Worm (Caenorhabditis elegans): ENCODE measurements around the gene irld-36.

irld-36 gene

DNA sequence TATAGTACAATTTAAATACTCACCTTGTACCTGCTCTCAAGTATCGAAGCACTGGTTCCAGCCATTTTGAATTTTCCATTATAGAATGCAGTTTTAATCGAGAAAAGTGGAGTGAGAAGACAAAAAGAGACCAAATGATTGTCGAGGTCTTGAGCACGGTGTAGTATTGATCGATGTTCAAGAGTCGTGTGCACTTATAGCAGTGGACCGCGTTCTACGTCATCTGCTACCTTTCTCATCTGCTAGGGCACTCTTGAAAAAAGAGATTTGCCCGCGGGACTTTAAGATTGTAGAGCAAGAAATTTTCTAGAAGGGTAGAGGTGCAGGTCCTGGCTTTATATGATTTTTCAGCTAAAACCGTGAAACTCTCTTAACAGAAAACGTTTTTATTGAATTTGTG, 13.6 kb downstream of the irld-36 start, which contains the start of gene fbxc-21:
Gene fbxc-21, minus strand, starts transcription at position 101 of the 400 bp plus-strand sequence.
- TF ChIP-seq pat-9 (tag; optimal IDR thresholded peaks at IDR 0.05) = no peak
- TF ChIP-seq hlh-6 (tag; optimal IDR thresholded peaks at IDR 0.05) = no peak
- no peak for TF ChIP-seq sdc-2 (tag; optimal IDR thresholded peaks at IDR 0.05)
- no peak for TF ChIP-seq odd-2 (tag; optimal IDR thresholded peaks at IDR 0.05)
- no peak for TF ChIP-seq ceh-14 (tag; optimal IDR thresholded peaks at IDR 0.05)
- TF ChIP-seq unc-86 (tag; optimal IDR thresholded peaks at IDR 0.05) = no peak
- no peak for TF ChIP-seq fkh-6 (tag; optimal IDR thresholded peaks at IDR 0.05)
- no peak for TF ChIP-seq ttx-3 (tag; optimal IDR thresholded peaks at IDR 0.05)
- TF ChIP-seq T23F11.4 (GFP tag; optimal IDR thresholded peaks at IDR 0.05) = no peak
- no peak for TF ChIP-seq rnt-1 (tag; optimal IDR thresholded peaks at IDR 0.05)
- no peak for TF ChIP-seq syd-9 (tag; optimal IDR thresholded peaks at IDR 0.05)
- TF ChIP-seq lin-11 (tag; optimal IDR thresholded peaks at IDR 0.05) = no peak
- no peak for TF ChIP-seq nhr-11 (tag; optimal IDR thresholded peaks at IDR 0.05)
- TF ChIP-seq fkh-10 (GFP tag; optimal IDR thresholded peaks at IDR 0.05) = no peak
- no peak for TF ChIP-seq mec-3 (tag; optimal IDR thresholded peaks at IDR 0.05; ENCODE audit: borderline replicate concordance)
- TF ChIP-seq madf-2 (tag; optimal IDR thresholded peaks at IDR 0.05) = no peak

- TF ChIP-seq zip-5 (tag; optimal IDR thresholded peaks at IDR 0.05) (no peak), hlh-8 (tag; optimal IDR thresholded peaks at IDR 0.05) (no peak), ets-4 (tag; optimal IDR thresholded peaks at IDR 0.05) (no peak), npax-4 (tag; optimal IDR thresholded peaks at IDR 0.05) (no peak), F13H6.1 (tag; optimal IDR thresholded peaks at IDR 0.05) (no peak), odd-2 (tag; optimal IDR thresholded peaks at IDR 0.05) (no peak), hlh-6 (tag; optimal IDR thresholded peaks at IDR 0.05) (no peak), syd-9 (tag; optimal IDR thresholded peaks at IDR 0.05) (no peak), ceh-48 (tag; optimal IDR thresholded peaks at IDR 0.05) (no peak), lim-6 (tag; optimal IDR thresholded peaks at IDR 0.05) (no peak), ceh-19 (GFP tag; optimal IDR thresholded peaks at IDR 0.05) (no peak), C38D4.7 (GFP tag; optimal IDR thresholded peaks at IDR 0.05) (no peak), ceh-2 (tag; optimal IDR thresholded peaks at IDR 0.05) (no peak), pat-9 (tag; optimal IDR thresholded peaks at IDR 0.05) (no peak), hlh-30 (tag; optimal IDR thresholded peaks at IDR 0.05; ENCODE audit: insufficient read depth) (no peak), che-1 (tag; optimal IDR thresholded peaks at IDR 0.05) (no peak), fkh-6 (tag; optimal IDR thresholded peaks at IDR 0.05) (no peak)
Measured at ce11 chrII:1694530-1694929, 15.3 kb downstream of the irld-36 start, which contains the start of gene fbxc-26. TSS of gene fbxc-26 (minus strand) at chrII:1694630.

DNA sequence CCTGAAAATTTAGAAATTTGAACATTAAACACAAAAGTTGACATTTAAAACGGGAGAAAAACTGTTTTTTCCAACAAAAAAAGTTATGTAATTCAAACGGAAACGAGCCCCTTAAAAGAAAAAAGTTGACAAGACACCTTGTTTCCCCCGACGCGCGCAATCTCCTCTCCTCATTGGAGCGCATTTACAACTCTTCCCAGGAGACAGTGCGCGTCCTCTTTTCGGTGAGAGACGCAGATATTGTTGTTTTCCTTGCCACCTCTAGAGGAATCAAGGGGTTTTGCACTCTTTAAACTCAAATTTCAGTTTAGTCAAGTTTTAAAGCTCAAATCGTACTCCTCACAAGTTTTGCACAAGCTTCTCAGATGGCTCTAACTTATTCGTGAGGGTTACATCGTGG, 16.7 kb downstream of the irld-36 start, which contains the start of gene F58E1.13:
Gene F58E1.13, minus strand, starts transcription at position 12 of the 400 bp plus-strand sequence.
- TF ChIP-seq C38D4.7 (GFP tag; optimal IDR thresholded peaks at IDR 0.05) (no peak), K02D7.2 (tag; optimal IDR thresholded peaks at IDR 0.05) (no peak), pat-9 (tag; optimal IDR thresholded peaks at IDR 0.05) (no peak), unc-42 (tag; optimal IDR thresholded peaks at IDR 0.05) (no peak), sox-4 (tag; optimal IDR thresholded peaks at IDR 0.05) (no peak), T23F11.4 (GFP tag; optimal IDR thresholded peaks at IDR 0.05) (no peak), dmd-4 (tag; optimal IDR thresholded peaks at IDR 0.05; ENCODE audit: borderline replicate concordance) (no peak), syd-9 (tag; optimal IDR thresholded peaks at IDR 0.05) (no peak), F13H6.1 (tag; optimal IDR thresholded peaks at IDR 0.05) (no peak), che-1 (tag; optimal IDR thresholded peaks at IDR 0.05) (no peak), elt-4 (tag; optimal IDR thresholded peaks at IDR 0.05) (no peak)

DNA sequence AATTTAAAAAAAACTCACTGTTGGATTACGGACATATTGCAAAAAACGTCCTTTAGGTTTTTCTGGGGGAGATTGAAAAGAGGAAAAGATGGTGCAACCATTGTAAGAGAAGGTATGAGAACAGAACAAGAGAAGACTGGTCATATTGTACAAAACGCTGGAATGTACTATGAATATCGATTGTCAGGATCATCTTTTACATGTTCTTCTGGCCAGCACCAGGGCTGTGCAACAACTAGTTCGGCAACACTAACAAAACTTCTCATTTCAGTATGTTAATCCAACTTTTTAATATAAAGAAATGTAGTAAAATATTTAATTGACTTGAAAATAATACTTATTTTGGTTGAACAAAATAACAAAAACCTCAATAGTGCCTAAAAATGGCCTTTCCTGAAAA, 24.2 kb downstream of the irld-36 start, which contains the start of gene fbxb-47:
Gene fbxb-47, minus strand, starts transcription at position 101 of the 400 bp plus-strand sequence.
- TF ChIP-seq ceh-14 (tag; optimal IDR thresholded peaks at IDR 0.05) (no peak), sox-2 (GFP tag; IDR thresholded peaks at IDR 0.05) (no peak), ceh-9 (tag; optimal IDR thresholded peaks at IDR 0.05) (no peak), K02D7.2 (tag; optimal IDR thresholded peaks at IDR 0.05) (no peak), pha-2 (tag; optimal IDR thresholded peaks at IDR 0.05) (no peak), odd-2 (tag; optimal IDR thresholded peaks at IDR 0.05) (no peak), F13H6.1 (tag; optimal IDR thresholded peaks at IDR 0.05) (no peak), dmd-4 (tag; optimal IDR thresholded peaks at IDR 0.05; ENCODE audit: borderline replicate concordance) (no peak), ama-1 (optimal IDR thresholded peaks at IDR 0.05) (no peak), syd-9 (tag; optimal IDR thresholded peaks at IDR 0.05) (no peak), eyg-1 (tag; optimal IDR thresholded peaks at IDR 0.05) (no peak), ceh-45 (GFP tag; IDR thresholded peaks at IDR 0.05) (no peak), elt-4 (tag; optimal IDR thresholded peaks at IDR 0.05) (no peak), sdc-2 (tag; optimal IDR thresholded peaks at IDR 0.05) (no peak), unc-42 (tag; optimal IDR thresholded peaks at IDR 0.05) (no peak), fkh-10 (GFP tag; optimal IDR thresholded peaks at IDR 0.05) (no peak), Y22D7AL.16 (tag; optimal IDR thresholded peaks at IDR 0.05) (no peak)

All from whole organism, late embryonic.